Fruit fly (Drosophila melanogaster) whole organism, embryonic: ENCODE results near the gene CG42814.
A peak's percentile ranks its signal among the peaks of the same experiment; 100 is the strongest.

Experiments
- Aef1 ChIP-seq: fragments of 200-800 bp; sonication (Bioruptor generic); IDR thresholded peaks from 3 replicates; pipeline ENCODE4 v1.3.6; 2022; ENCODE audit warnings: missing biosample characterization, missing genetic modification characterization
- Bgb ChIP-seq: fragments of 200-800 bp; sonication (Bioruptor generic); IDR thresholded peaks from 2 replicates; pipeline ENCODE4 v1.3.6; 2022; ENCODE audit warnings: missing biosample characterization, missing genetic modification characterization; ENCODE audit not compliant: partially characterized antibody
- CG10267 ChIP-seq: fragments of 200-800 bp; sonication (Bioruptor generic); optimal IDR thresholded peaks from 2 replicates; lab custom pipeline; 2018; ENCODE audit warnings: missing biosample characterization, mild to moderate bottlenecking, missing genetic modification characterization, moderate library complexity
- CG10543 ChIP-seq: fragments of 200-800 bp; sonication (Bioruptor generic); optimal IDR thresholded peaks from 3 replicates; lab custom pipeline; 2017; ENCODE audit warnings: missing biosample characterization, mild to moderate bottlenecking, missing genetic modification characterization, moderate library complexity
- CG12659 ChIP-seq: fragments of 200-800 bp; sonication (Bioruptor generic); optimal IDR thresholded peaks from 3 replicates; lab custom pipeline; 2017; ENCODE audit warnings: mild to moderate bottlenecking, missing biosample characterization, missing genetic modification reagents, missing genetic modification characterization
- CG14014 ChIP-seq: fragments of 200-800 bp; sonication (Bioruptor generic); IDR thresholded peaks from 2 replicates; pipeline ENCODE4 v1.3.6; 2022; ENCODE audit warnings: missing biosample characterization, missing genetic modification characterization
- CG14050 ChIP-seq: fragments of 200-800 bp; sonication (Bioruptor generic); IDR thresholded peaks from 3 replicates; pipeline ENCODE4 v1.3.6; 2022; ENCODE audit warnings: missing biosample characterization, missing genetic modification characterization
- CG14710 ChIP-seq: fragments of 200-800 bp; sonication (Bioruptor generic); optimal IDR thresholded peaks from 3 replicates; lab custom pipeline; 2019; ENCODE audit warnings: missing biosample characterization, mild to moderate bottlenecking, missing genetic modification characterization, moderate library complexity
- CG14965 ChIP-seq: fragments of 200-800 bp; sonication (Bioruptor generic); optimal IDR thresholded peaks from 2 replicates; lab custom pipeline; 2016; ENCODE audit warnings: missing biosample characterization, missing genetic modification characterization, borderline replicate concordance
- CG15479 ChIP-seq: fragments of 200-800 bp; sonication (Bioruptor generic); optimal IDR thresholded peaks from 3 replicates; lab custom pipeline; 2019; ENCODE audit warnings: missing biosample characterization, mild to moderate bottlenecking, missing genetic modification characterization, moderate library complexity
- CG15601 ChIP-seq: fragments of 200-800 bp; sonication (Bioruptor generic); optimal IDR thresholded peaks from 3 replicates; lab custom pipeline; 2019; ENCODE audit warnings: missing biosample characterization, mild to moderate bottlenecking, missing genetic modification characterization, moderate library complexity
- CG1602 ChIP-seq: fragments of 200-800 bp; sonication (Bioruptor generic); optimal IDR thresholded peaks from 3 replicates; lab custom pipeline; 2016; ENCODE audit warnings: missing biosample characterization, missing genetic modification characterization
- CG16815 ChIP-seq: fragments of 200-800 bp; sonication (Bioruptor generic); optimal IDR thresholded peaks from 3 replicates; lab custom pipeline; 2017; ENCODE audit warnings: missing biosample characterization, mild to moderate bottlenecking, missing genetic modification characterization
- CG17359 ChIP-seq: fragments of 200-800 bp; sonication (Bioruptor generic); optimal IDR thresholded peaks from 3 replicates; lab custom pipeline; 2018; ENCODE audit warnings: missing biosample characterization, mild to moderate bottlenecking, missing genetic modification characterization, moderate library complexity
- CG2678 ChIP-seq: fragments of 200-800 bp; sonication (Bioruptor generic); optimal IDR thresholded peaks from 3 replicates; lab custom pipeline; 2019; ENCODE audit warnings: missing biosample characterization, mild to moderate bottlenecking, missing genetic modification characterization, moderate library complexity
- CG3726 ChIP-seq: fragments of 200-800 bp; sonication (Bioruptor generic); IDR thresholded peaks from 3 replicates; pipeline ENCODE4, ENCODE4 v1.3.6; 2022; ENCODE audit warnings: missing biosample characterization, missing genetic modification characterization
- CG4707 ChIP-seq: fragments of 200-800 bp; sonication (Bioruptor generic); optimal IDR thresholded peaks from 2 replicates; lab custom pipeline; 2018; ENCODE audit warnings: missing biosample characterization, mild to moderate bottlenecking, missing genetic modification characterization, moderate library complexity
- CG7271 ChIP-seq: fragments of 200-800 bp; sonication (Bioruptor generic); optimal IDR thresholded peaks from 2 replicates; lab custom pipeline; 2018; ENCODE audit warnings: missing biosample characterization, mild to moderate bottlenecking, missing genetic modification characterization, moderate library complexity
- CG7357 ChIP-seq: fragments of 200-800 bp; sonication (Bioruptor generic); IDR thresholded peaks from 3 replicates; pipeline ENCODE4 v1.3.6; 2022; ENCODE audit warnings: missing biosample characterization, missing genetic modification characterization
- CG8359 ChIP-seq: fragments of 200-800 bp; sonication (Bioruptor generic); optimal IDR thresholded peaks from 2 replicates; lab custom pipeline; 2017; ENCODE audit warnings: missing biosample characterization, mild to moderate bottlenecking, missing genetic modification characterization, borderline replicate concordance
- CTCF ChIP-seq: fragments of 200-800 bp; sonication (Bioruptor generic); optimal IDR thresholded peaks from 2 replicates; lab custom pipeline; 2017; ENCODE audit warnings: missing biosample characterization, mild to moderate bottlenecking, missing genetic modification characterization, moderate library complexity
- D19A ChIP-seq: fragments of 200-800 bp; optimal IDR thresholded peaks from 3 replicates; lab custom pipeline; 2019; ENCODE audit warnings: missing biosample characterization, mild to moderate bottlenecking, missing genetic modification characterization, moderate library complexity
- Dbx ChIP-seq: fragments of 200-800 bp; sonication (Bioruptor generic); IDR thresholded peaks from 3 replicates; pipeline ENCODE4 v1.3.6; 2022; ENCODE audit warnings: missing biosample characterization, missing genetic modification characterization
- Dip3 ChIP-seq: fragments of 200-800 bp; sonication (Bioruptor generic); optimal IDR thresholded peaks from 3 replicates; lab custom pipeline; 2016; ENCODE audit warnings: missing biosample characterization, missing genetic modification characterization
- Doc2 ChIP-seq: fragments of 200-800 bp; sonication (Bioruptor generic); IDR thresholded peaks from 2 replicates; pipeline ENCODE4 v1.3.6; 2022; ENCODE audit warnings: missing biosample characterization, missing genetic modification characterization
- GATAe ChIP-seq: fragments of 200-800 bp; sonication (Bioruptor generic); conservative IDR thresholded peaks from 2 replicates; pipeline ENCODE4 v1.3.6; 2022; ENCODE audit warnings: missing biosample characterization, missing genetic modification characterization
- Gug ChIP-seq: fragments of 200-800 bp; sonication (Bioruptor generic); IDR thresholded peaks from 4 replicates; pipeline ENCODE4 v1.3.6; 2022; ENCODE audit warnings: missing biosample characterization, missing genetic modification characterization
- H2.0 ChIP-seq: fragments of 200-800 bp; sonication (Bioruptor generic); IDR thresholded peaks from 2 replicates; pipeline ENCODE4 v1.3.6; 2022; ENCODE audit warnings: missing biosample characterization, missing genetic modification characterization
- HHEX ChIP-seq: fragments of 200-800 bp; sonication (Bioruptor generic); optimal IDR thresholded peaks from 3 replicates; lab custom pipeline; 2017; ENCODE audit warnings: missing biosample characterization, mild to moderate bottlenecking, missing genetic modification characterization, missing genetic modification reagents
- Nf-YA ChIP-seq: fragments of 200-800 bp; sonication (Bioruptor generic); IDR thresholded peaks from 2 replicates; pipeline ENCODE4 v1.3.6; 2022; ENCODE audit warnings: missing biosample characterization, missing genetic modification characterization
- Sry-δ ChIP-seq: fragments of 200-800 bp; sonication (Bioruptor generic); optimal IDR thresholded peaks from 2 replicates; lab custom pipeline; 2016; ENCODE audit warnings: missing biosample characterization, missing genetic modification characterization
- Xrp1 ChIP-seq: fragments of 200-800 bp; sonication (Bioruptor generic); IDR thresholded peaks from 2 replicates; pipeline ENCODE4 v1.3.6; 2022; ENCODE audit warnings: missing biosample characterization, missing genetic modification characterization
- YL-1 ChIP-seq: fragments of 200-800 bp; sonication (Bioruptor generic); optimal IDR thresholded peaks from 3 replicates; lab custom pipeline; 2017; ENCODE audit warnings: missing biosample characterization, mild to moderate bottlenecking, missing genetic modification characterization
- al ChIP-seq: fragments of 200-800 bp; sonication (Bioruptor generic); IDR thresholded peaks from 2 replicates; pipeline ENCODE4 v1.3.6; 2022; ENCODE audit warnings: missing biosample characterization, missing genetic modification characterization
- bsh ChIP-seq, 2 experiments: fragments of 200-800 bp; sonication (Bioruptor generic); optimal IDR thresholded peaks; 2 replicates each; lab custom pipeline; 2017 to 2018; ENCODE audit warnings: mild to moderate bottlenecking in 2 of 2, missing biosample characterization in 2 of 2, missing genetic modification characterization in 2 of 2, moderate library complexity in 1 of 2
- crp ChIP-seq, 2 experiments: fragments of 200-800 bp; sonication (Bioruptor generic); optimal IDR thresholded peaks; 2 replicates in 1 of 2; 3 replicates in 1 of 2; lab custom pipeline; 2017; ENCODE audit warnings: missing biosample characterization in 2 of 2, missing genetic modification characterization in 2 of 2, mild to moderate bottlenecking in 1 of 2, moderate library complexity in 1 of 2
- esg ChIP-seq: fragments of 200-800 bp; sonication (Bioruptor generic); conservative IDR thresholded peaks from 2 replicates; pipeline ENCODE4 v1.3.6; 2022; ENCODE audit warnings: missing biosample characterization, missing genetic modification characterization
- eve ChIP-seq, 2 experiments: fragments of >200 bp; optimal IDR thresholded peaks; 2 replicates each; lab custom pipeline; 2017; ENCODE audit warnings: missing biosample characterization in 2 of 2, missing genetic modification characterization in 2 of 2
- fd64A ChIP-seq: fragments of 200-800 bp; sonication (Bioruptor generic); optimal IDR thresholded peaks from 3 replicates; lab custom pipeline; 2018; ENCODE audit warnings: missing biosample characterization, mild to moderate bottlenecking, missing genetic modification characterization
- fru ChIP-seq: fragments of >200 bp; optimal IDR thresholded peaks from 2 replicates; lab custom pipeline; 2017
- gem ChIP-seq: fragments of 200-800 bp; sonication (Bioruptor generic); optimal IDR thresholded peaks from 2 replicates; lab custom pipeline; 2019; ENCODE audit warnings: missing biosample characterization, mild to moderate bottlenecking, missing genetic modification characterization, moderate library complexity
- gfzf ChIP-seq: fragments of 200-800 bp; sonication (Bioruptor generic); optimal IDR thresholded peaks from 2 replicates; lab custom pipeline; 2016; ENCODE audit warnings: missing biosample characterization, mild to moderate bottlenecking, missing genetic modification characterization, moderate library complexity
- ken ChIP-seq: fragments of 200-800 bp; sonication (Bioruptor generic); IDR thresholded peaks from 3 replicates; pipeline ENCODE4 v1.3.6; 2022; ENCODE audit warnings: missing biosample characterization, missing genetic modification characterization
- lbe ChIP-seq: fragments of 200-800 bp; sonication (Bioruptor generic); optimal IDR thresholded peaks from 2 replicates; lab custom pipeline; 2016; ENCODE audit warnings: missing biosample characterization, mild to moderate bottlenecking, missing genetic modification characterization
- luna ChIP-seq: fragments of 200-800 bp; sonication (Bioruptor generic); optimal IDR thresholded peaks from 2 replicates; lab custom pipeline; 2016; ENCODE audit warnings: missing biosample characterization, missing genetic modification characterization
- mirr ChIP-seq: fragments of 200-800 bp; sonication (Bioruptor generic); optimal IDR thresholded peaks from 3 replicates; lab custom pipeline; 2018; ENCODE audit warnings: missing biosample characterization, mild to moderate bottlenecking, missing genetic modification characterization
- nerfin-2 ChIP-seq: fragments of 200-800 bp; sonication (Bioruptor generic); IDR thresholded peaks from 2 replicates; pipeline ENCODE4 v1.3.6; 2022; ENCODE audit warnings: missing biosample characterization, missing genetic modification characterization; ENCODE audit not compliant: partially characterized antibody
- nom ChIP-seq: fragments of 200-800 bp; sonication (Bioruptor generic); optimal IDR thresholded peaks from 2 replicates; lab custom pipeline; 2017; ENCODE audit warnings: missing biosample characterization, missing genetic modification characterization, mild to moderate bottlenecking, moderate library complexity, missing genetic modification reagents
- sim ChIP-seq: fragments of 200-800 bp; sonication (Bioruptor generic); IDR thresholded peaks from 2 replicates; pipeline ENCODE4 v1.3.6; 2022; ENCODE audit warnings: missing biosample characterization, missing genetic modification characterization
- sqz ChIP-seq: fragments of 200-800 bp; sonication (Bioruptor generic); optimal IDR thresholded peaks from 3 replicates; lab custom pipeline; 2018; ENCODE audit warnings: missing biosample characterization, mild to moderate bottlenecking, missing genetic modification characterization
- zfh2 ChIP-seq: fragments of 200-800 bp; sonication (Bioruptor generic); optimal IDR thresholded peaks from 2 replicates; lab custom pipeline; 2016; ENCODE audit warnings: missing biosample characterization, missing genetic modification characterization

CG42814 gene

DNA sequence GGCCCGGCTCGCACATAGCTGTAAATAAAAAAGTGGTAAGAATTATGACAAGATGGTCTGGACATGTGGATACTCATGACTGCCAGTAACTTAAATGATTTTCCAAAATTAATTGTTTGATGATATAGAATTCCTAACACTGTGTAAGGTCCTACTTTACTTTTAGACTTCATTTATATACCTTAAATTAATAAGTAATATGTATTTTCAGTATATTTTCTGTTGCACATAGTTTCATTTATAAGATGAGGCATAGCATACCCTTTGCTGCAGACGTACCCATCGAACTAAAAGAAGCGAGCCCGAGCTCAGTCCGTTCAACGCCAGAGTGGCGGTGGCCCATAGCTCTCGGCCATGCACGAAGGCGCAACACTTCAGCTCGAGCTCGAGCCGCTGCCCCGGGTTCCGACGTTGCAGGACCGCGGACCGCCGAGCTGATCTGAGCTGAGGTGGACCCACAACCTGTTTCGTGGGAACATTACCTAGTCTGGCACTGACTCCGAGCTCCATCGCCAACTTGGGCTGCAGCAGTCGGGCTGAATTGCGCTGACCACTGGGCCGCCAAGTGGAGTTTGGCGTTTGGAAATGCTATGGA, 11.7 kb downstream of the CG42814 start (continued):
- TF ChIP-seq Xrp1 (GFP tag; lab: Robert Waterston, UW) (peak; percentile 18; the same call in 1 of the 2 replicates), CG15601 (tag; lab: Kevin White, UChicago) (peak; percentile 24), Nf-YA (GFP tag; lab: Robert Waterston, UW) (no peak), CG10543 (GFP tag; lab: Kevin White, UChicago) (no peak), CG14965 (no peak), CG16815 (no peak), Aef1 (GFP tag; lab: Robert Waterston, UW) (no peak), CG17359 (tag; lab: Kevin White, UChicago) (no peak), HHEX (GFP tag; lab: Kevin White, UChicago) (no peak), sqz (GFP tag; lab: Kevin White, UChicago) (no peak), CG12659 (GFP tag; lab: Kevin White, UChicago) (no peak), fru (lab: Kevin White, UChicago) (no peak), CG2678 (tag; lab: Kevin White, UChicago) (peak; percentile 17), CG14014 (GFP tag; lab: Robert Waterston, UW) (no peak), luna (GFP tag; lab: Kevin White, UChicago) (no peak), eve (GFP tag; optimal IDR thresholded peaks at IDR 0.05; lab: Kevin White, UChicago) (no peak), CG14050 (GFP tag; lab: Robert Waterston, UW) (no peak), Doc2 (GFP tag; lab: Robert Waterston, UW) (no peak), lbe (GFP tag; lab: Kevin White, UChicago) (peak; percentile 41), esg (no peak), CG4707 (GFP tag; lab: Kevin White, UChicago) (no peak), ken (no peak), nerfin-2 (GFP tag; lab: Robert Waterston, UW) (no peak), bsh (GFP tag; optimal IDR thresholded peaks at IDR 0.05; lab: Kevin White, UChicago) (peak; percentile 45 to 54), al (GFP tag; lab: Robert Waterston, UW) (no peak), CTCF (GFP tag; lab: Kevin White, UChicago) (no peak), CG15479 (GFP tag; lab: Kevin White, UChicago) (no peak), CG14710 (tag; lab: Kevin White, UChicago) (peak; percentile 17), gem (tag; lab: Kevin White, UChicago) (peak; percentile 39), GATAe (GFP tag; lab: Robert Waterston, UW) (no peak), zfh2 (GFP tag; lab: Kevin White, UChicago) (no peak), CG8359 (GFP tag; lab: Kevin White, UChicago) (no peak), D19A (peak; percentile 21), gfzf (GFP tag; lab: Kevin White, UChicago) (no peak), Sry-δ (no peak), Dip3 (GFP tag; lab: Kevin White, UChicago) (no peak), mirr (GFP tag; lab: Kevin White, UChicago) (no peak), Gug (GFP tag; lab: Robert Waterston, UW) (no peak), nom (GFP tag; lab: Kevin White, UChicago) (peak; percentile 45), CG10267 (peak; percentile 12), YL-1 (no peak), fd64A (GFP tag; lab: Kevin White, UChicago) (no peak), H2.0 (GFP tag; lab: Robert Waterston, UW) (0 out of 2 replicates have a peak, but pooled peaks have one; percentile 6), CG1602 (no peak), CG7357 (GFP tag; lab: Robert Waterston, UW) (no peak), sim (GFP tag; lab: Robert Waterston, UW) (no peak), Bgb (GFP tag; lab: Robert Waterston, UW) (no peak), crp (GFP tag; optimal IDR thresholded peaks at IDR 0.05; lab: Kevin White, UChicago) (no peak), Dbx (no peak), CG7271 (tag; lab: Kevin White, UChicago) (no peak), CG3726 (no peak)
